Worm (Caenorhabditis elegans): Measurements from ENCODE around the gene T08G2.2.

T08G2.2 gene

DNA sequence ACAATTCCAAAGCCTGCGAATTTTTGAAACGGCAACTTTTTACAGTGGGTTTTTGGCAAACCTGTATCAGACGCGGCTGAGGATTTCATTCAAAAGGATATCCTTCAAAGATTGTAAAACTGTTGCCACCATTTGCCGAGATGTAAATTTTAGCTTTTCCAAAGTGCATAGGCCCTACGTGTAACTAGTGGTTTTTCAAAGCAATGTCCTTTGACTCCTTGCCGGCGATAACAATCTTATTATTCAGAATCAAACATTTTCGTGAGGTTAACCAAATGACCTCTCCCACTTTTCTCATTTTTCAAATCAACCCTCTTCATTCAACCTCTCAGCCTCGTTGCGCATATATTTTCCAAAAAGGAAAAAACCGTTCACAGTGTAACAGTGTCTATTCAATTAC lies 22.2 kb upstream of the T08G2.2 start, which contains the start of gene T25G12.3:
T25G12.3 (plus strand) TSS at position 301 of the 400 bp plus-strand sequence.
- TF ChIP-seq nhr-25 (tag; optimal IDR thresholded peaks at IDR 0.05): peak; percentile 67
- no peak for TF ChIP-seq elt-3 (tag; optimal IDR thresholded peaks at IDR 0.05)

DNA sequence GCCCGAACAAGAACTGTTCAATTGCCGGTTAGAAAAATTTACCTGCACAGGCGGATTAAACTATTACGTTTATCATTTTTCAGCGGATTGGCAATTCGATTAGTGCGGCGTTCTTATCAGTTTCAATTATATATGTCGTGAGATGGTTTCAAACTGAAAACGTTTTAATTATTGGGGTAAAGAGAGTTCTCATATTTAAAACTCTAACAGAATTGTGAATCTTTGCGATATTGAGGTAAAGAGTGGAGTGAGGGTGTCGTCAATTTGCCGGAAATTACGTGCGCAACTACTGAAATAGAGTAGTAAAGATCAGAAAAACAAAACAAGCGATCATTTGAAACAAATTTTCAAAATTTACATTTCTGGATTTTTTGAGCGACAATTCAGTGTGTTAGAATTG lies 20.9 kb upstream of the T08G2.2 start, which contains the start of gene T25G12.6:
T25G12.6 (minus strand) TSS at position 101 of the 400 bp plus-strand sequence.
- no peak for TF ChIP-seq elt-1 (tag; optimal IDR thresholded peaks at IDR 0.05)
- peak; percentile 52 for TF ChIP-seq elt-2 (tag; optimal IDR thresholded peaks at IDR 0.05)

DNA sequence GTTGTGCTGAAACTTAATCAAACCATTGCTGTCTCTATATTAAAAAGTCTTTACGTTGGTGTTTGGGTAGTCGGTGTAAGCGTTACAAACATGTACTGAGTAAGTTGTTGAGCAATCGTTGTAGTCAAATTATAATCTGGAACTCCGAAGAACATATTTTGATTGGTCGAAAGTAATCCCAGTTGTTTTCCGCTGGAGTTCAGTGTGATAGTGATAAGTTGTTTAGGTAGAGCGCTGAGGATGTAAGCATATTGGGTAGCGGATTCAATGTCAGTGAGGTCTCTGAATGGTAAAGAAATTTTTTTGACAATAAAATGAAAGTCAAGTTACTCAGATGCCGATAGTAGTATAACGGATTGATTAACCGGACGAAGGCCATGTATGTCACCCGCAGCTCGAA lies 18.2 kb upstream of the T08G2.2 start:
- TF ChIP-seq snpc-4 (tag; optimal IDR thresholded peaks at IDR 0.05): no peak
- TF ChIP-seq pha-4 (tag; optimal IDR thresholded peaks at IDR 0.05): no peak
- TF ChIP-seq egl-27 (tag; optimal IDR thresholded peaks at IDR 0.05): no peak
- no peak for TF ChIP-seq tbx-2 (tag; optimal IDR thresholded peaks at IDR 0.05)
- TF ChIP-seq ceh-28 (tag; optimal IDR thresholded peaks at IDR 0.05): no peak
- TF ChIP-seq daf-12 (tag; optimal IDR thresholded peaks at IDR 0.05): no peak
- TF ChIP-seq lin-15B (tag; optimal IDR thresholded peaks at IDR 0.05): no peak
- TF ChIP-seq hmg-11 (tag; optimal IDR thresholded peaks at IDR 0.05): no peak
- TF ChIP-seq zag-1 (tag; optimal IDR thresholded peaks at IDR 0.05): no peak
- TF ChIP-seq fkh-10 (GFP tag; optimal IDR thresholded peaks at IDR 0.05): no peak
- no peak for TF ChIP-seq nhr-43 (tag; optimal IDR thresholded peaks at IDR 0.05; ENCODE audit: poor library complexity, severe bottlenecking)
- no peak for TF ChIP-seq nhr-11 (tag; optimal IDR thresholded peaks at IDR 0.05)
- TF ChIP-seq pqm-1 (tag; optimal IDR thresholded peaks at IDR 0.05): no peak
- no peak for TF ChIP-seq nhr-77 (tag; optimal IDR thresholded peaks at IDR 0.05)
- no peak for TF ChIP-seq jun-1 (tag; optimal IDR thresholded peaks at IDR 0.05)
- no peak for TF ChIP-seq lin-39 (tag; optimal IDR thresholded peaks at IDR 0.05)
- TF ChIP-seq fos-1 (tag; optimal IDR thresholded peaks at IDR 0.05): no peak
- TF ChIP-seq aly-2 (tag; optimal IDR thresholded peaks at IDR 0.05): no peak
- TF ChIP-seq egl-5 (tag; optimal IDR thresholded peaks at IDR 0.05): no peak
- TF ChIP-seq nhr-76 (tag; optimal IDR thresholded peaks at IDR 0.05): no peak

- no peak for TF ChIP-seq lsy-12 (tag; optimal IDR thresholded peaks at IDR 0.05)
- peak; percentile 15 for TF ChIP-seq nfya-1 (tag; optimal IDR thresholded peaks at IDR 0.05; ENCODE audit: insufficient read depth)
- TF ChIP-seq nhr-25 (tag; optimal IDR thresholded peaks at IDR 0.05): no peak
- peak; percentile 46 for TF ChIP-seq pha-4 (tag; optimal IDR thresholded peaks at IDR 0.05)
- TF ChIP-seq lin-15B (tag; optimal IDR thresholded peaks at IDR 0.05): no peak
- TF ChIP-seq hmg-11 (tag; optimal IDR thresholded peaks at IDR 0.05): peak; percentile 41
- no peak for TF ChIP-seq skn-1 (tag; optimal IDR thresholded peaks at IDR 0.05)
Observed at ce11 chrX:17221873-17222525, 12.8 kb upstream of the T08G2.2 start, which contains the start of gene rab-6.2. rab-6.2 (plus strand) TSS chrX:17222475.

- no peak for TF ChIP-seq jun-1 (tag; optimal IDR thresholded peaks at IDR 0.05)
- TF ChIP-seq lsy-12 (tag; optimal IDR thresholded peaks at IDR 0.05): no peak
- TF ChIP-seq ama-1 (optimal IDR thresholded peaks at IDR 0.05): no peak
- no peak for TF ChIP-seq nhr-67 (tag; optimal IDR thresholded peaks at IDR 0.05)
- peak; percentile 76 for TF ChIP-seq elt-2 (tag; optimal IDR thresholded peaks at IDR 0.05)
- no peak for TF ChIP-seq ceh-16 (tag; optimal IDR thresholded peaks at IDR 0.05)
- TF ChIP-seq elt-3 (tag; optimal IDR thresholded peaks at IDR 0.05): peak in 2 of 3 experiments; percentile 21 to 38
- no peak for TF ChIP-seq daf-12 (tag; optimal IDR thresholded peaks at IDR 0.05)
- no peak for TF ChIP-seq ztf-11 (tag; optimal IDR thresholded peaks at IDR 0.05)
- no peak for TF ChIP-seq fos-1 (tag; optimal IDR thresholded peaks at IDR 0.05)
- no peak for TF ChIP-seq nhr-28 (tag; optimal IDR thresholded peaks at IDR 0.05)
- no peak for TF ChIP-seq nhr-12 (tag; optimal IDR thresholded peaks at IDR 0.05)
- TF ChIP-seq lin-15B (tag; optimal IDR thresholded peaks at IDR 0.05): no peak
- no peak for TF ChIP-seq pha-4 (tag; optimal IDR thresholded peaks at IDR 0.05)
- TF ChIP-seq R02D3.7 (tag; optimal IDR thresholded peaks at IDR 0.05): no peak
- no peak for TF ChIP-seq elt-1 (tag; optimal IDR thresholded peaks at IDR 0.05)
- TF ChIP-seq hmg-11 (tag; optimal IDR thresholded peaks at IDR 0.05): no peak
- no peak for TF ChIP-seq nhr-76 (tag; optimal IDR thresholded peaks at IDR 0.05)
- no peak for TF ChIP-seq nhr-23 (tag; optimal IDR thresholded peaks at IDR 0.05)
- TF ChIP-seq pqm-1 (tag; optimal IDR thresholded peaks at IDR 0.05): peak; percentile 20
- no peak for TF ChIP-seq unc-39 (tag; optimal IDR thresholded peaks at IDR 0.05)
- peak; percentile 28 for TF ChIP-seq nfya-1 (tag; optimal IDR thresholded peaks at IDR 0.05; ENCODE audit: insufficient read depth)
- TF ChIP-seq ceh-28 (tag; optimal IDR thresholded peaks at IDR 0.05): peak; percentile 64
- TF ChIP-seq tbx-2 (tag; optimal IDR thresholded peaks at IDR 0.05): no peak
- peak; percentile 14 for TF ChIP-seq nhr-43 (tag; optimal IDR thresholded peaks at IDR 0.05; ENCODE audit: poor library complexity, severe bottlenecking)
Observed at ce11 chrX:17217050-17217813, 8.1 kb upstream of the T08G2.2 start, which contains the start of gene acdh-7. acdh-7 (minus strand) TSS chrX:17217105.
